Worm (Caenorhabditis elegans) whole organism, late embryonic: ENCODE results near the gene nspe-1.

Source experiments
- F13H6.1 ChIP-seq: sonication (generic microtip); optimal IDR thresholded peaks from 2 replicates; lab custom pipeline; 2016; ENCODE audit warnings: missing genetic modification characterization, missing compliant biosample characterization
- nfya-1 ChIP-seq: sonication (generic microtip); optimal IDR thresholded peaks from 2 replicates; lab custom pipeline; 2017; ENCODE audit warnings: missing genetic modification characterization, mild to moderate bottlenecking, missing compliant biosample characterization, antibody characterized with exemption, moderate library complexity

DNA sequence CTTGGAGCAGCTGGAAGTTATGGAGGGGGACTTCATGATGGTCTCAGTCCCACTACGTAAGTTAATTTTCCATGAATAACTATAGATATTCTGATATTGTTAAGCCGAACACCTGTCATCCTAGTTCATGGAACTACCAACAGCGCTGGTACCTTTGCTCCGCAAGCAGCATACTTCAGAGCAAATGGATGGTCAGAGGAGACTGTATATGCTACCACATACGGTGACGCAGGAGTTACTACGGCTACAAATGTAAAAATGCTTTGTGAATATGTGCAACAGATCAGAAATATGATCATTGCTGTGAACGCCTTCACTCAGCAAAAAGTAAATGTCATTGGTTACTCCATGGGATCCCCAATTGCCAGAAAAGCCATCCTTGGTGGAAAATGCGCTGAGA is 14.6 kb downstream of the nspe-1 start:
- TF ChIP-seq nfya-1 (tag; lab: Kevin White, UChicago): no peak
- no peak for TF ChIP-seq F13H6.1 (tag; lab: Kevin White, UChicago)
